Worm (Caenorhabditis elegans) whole organism, L2 larva: Measurements from ENCODE around the gene set-26.
"Not testable (repeated sequence)": the region's sequence is repeated elsewhere in the genome, so short reads cannot be mapped to it uniquely, and the experiment has no call there.

ENCODE experiments used
- blmp-1 ChIP-seq: sonication (generic microtip); optimal IDR thresholded peaks from 2 replicates; lab custom pipeline; 2017; ENCODE audit warnings: missing genetic modification characterization, mild to moderate bottlenecking, missing compliant biosample characterization, antibody characterized with exemption, moderate library complexity; ENCODE audit not compliant: insufficient read depth
- lin-11 ChIP-seq: fragments of 150-350 bp; sonication (generic microtip); optimal IDR thresholded peaks from 2 replicates; lab custom pipeline; 2014; ENCODE audit warnings: missing biosample characterization, missing genetic modification characterization, inconsistent platforms, mixed read lengths
- nhr-6 ChIP-seq: fragments of 150-350 bp; optimal IDR thresholded peaks from 2 replicates; lab custom pipeline; 2014; ENCODE audit warnings: missing biosample characterization, missing genetic modification characterization
- skn-1 ChIP-seq: sonication (generic microtip); optimal IDR thresholded peaks from 2 replicates; lab custom pipeline; 2017; ENCODE audit warnings: missing biosample characterization, missing genetic modification characterization
- unc-62 ChIP-seq: fragments of 150-350 bp; optimal IDR thresholded peaks from 2 replicates; lab custom pipeline; 2014; ENCODE audit warnings: missing biosample characterization, missing genetic modification reagents, missing genetic modification characterization
- ztf-11 ChIP-seq: sonication (generic microtip); optimal IDR thresholded peaks from 2 replicates; lab custom pipeline; 2017; ENCODE audit warnings: missing biosample characterization, missing genetic modification characterization

ce11 chrIV:16655783-16656182 lies at the start of gene set-26:
- not testable (repeated sequence) for TF ChIP-seq unc-62 (GFP tag; lab: Kevin White, UChicago); lin-11 (tag; lab: Kevin White, UChicago); skn-1 (tag; lab: Kevin White, UChicago); blmp-1 (tag; lab: Kevin White, UChicago); ztf-11 (tag; lab: Kevin White, UChicago); nhr-6
